Fruit fly (Drosophila melanogaster): ENCODE results near the gene IM33.
A peak's percentile ranks its signal among the peaks of the same experiment; 100 is the strongest.

The IM33 gene

DNA sequence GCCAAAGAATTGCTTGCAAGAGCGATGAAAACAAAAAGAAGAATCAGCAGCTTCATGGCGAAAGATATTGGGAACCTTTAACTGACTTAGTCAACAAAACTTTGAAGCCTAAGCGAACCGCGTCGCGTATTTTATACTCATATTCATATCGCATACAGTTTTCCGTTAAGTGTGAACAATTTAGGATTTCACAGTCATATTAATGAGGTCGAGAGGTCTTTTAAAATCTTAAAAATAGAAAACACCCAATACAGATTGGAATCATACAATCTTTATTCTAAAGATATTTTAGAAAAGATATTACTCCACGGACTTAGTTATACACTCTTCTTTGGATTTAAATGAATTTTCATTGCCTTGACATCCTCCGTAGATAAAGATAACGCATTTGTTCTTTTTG lies 2.7 kb downstream of the IM33 start, which contains the start of gene Acp24A4:
Gene Acp24A4, minus strand, starts transcription at position 101 of the 400 bp plus-strand sequence.
- no peak for TF ChIP-seq dl (GFP tag; optimal IDR thresholded peaks at IDR 0.05; ENCODE audit: insufficient read depth in 1 of 2, partially characterized antibody in 2 of 2)
- no peak for TF ChIP-seq tai (GFP tag; optimal IDR thresholded peaks at IDR 0.05)
- no peak for TF ChIP-seq HLH106 (tag; optimal IDR thresholded peaks at IDR 0.05)
- no peak for TF ChIP-seq Dif (GFP tag; optimal IDR thresholded peaks at IDR 0.05; ENCODE audit: partially characterized antibody)
- no peak for TF ChIP-seq CG32264 (GFP tag; optimal IDR thresholded peaks at IDR 0.05)
- TF ChIP-seq OdsH (GFP tag; optimal IDR thresholded peaks at IDR 0.05): no peak
- TF ChIP-seq Sp1 (GFP tag; optimal IDR thresholded peaks at IDR 0.05): no peak
- no peak for TF ChIP-seq Hr83 (GFP tag; optimal IDR thresholded peaks at IDR 0.05; ENCODE audit: poor library complexity, severe bottlenecking)
- TF ChIP-seq usp (GFP tag; optimal IDR thresholded peaks at IDR 0.05): no peak
- TF ChIP-seq GATAd (GFP tag; optimal IDR thresholded peaks at IDR 0.05): no peak
- no peak for TF ChIP-seq jim (GFP tag; optimal IDR thresholded peaks at IDR 0.05)
- no peak for TF ChIP-seq Hnf4 (GFP tag; optimal IDR thresholded peaks at IDR 0.05)
- TF ChIP-seq Myc (optimal IDR thresholded peaks at IDR 0.05): no peak
- no peak for TF ChIP-seq sage (GFP tag; optimal IDR thresholded peaks at IDR 0.05)
- TF ChIP-seq ey (GFP tag; optimal IDR thresholded peaks at IDR 0.05): no peak
- no peak for TF ChIP-seq foxo (GFP tag; optimal IDR thresholded peaks at IDR 0.05)
- no peak for TF ChIP-seq dsf (GFP tag; optimal IDR thresholded peaks at IDR 0.05; ENCODE audit: borderline replicate concordance)
- no peak for TF ChIP-seq rgr (GFP tag; optimal IDR thresholded peaks at IDR 0.05)
- TF ChIP-seq Vsx2 (GFP tag; optimal IDR thresholded peaks at IDR 0.05; ENCODE audit: partially characterized antibody): no peak
- no peak for TF ChIP-seq br (GFP tag; optimal IDR thresholded peaks at IDR 0.05)

DNA sequence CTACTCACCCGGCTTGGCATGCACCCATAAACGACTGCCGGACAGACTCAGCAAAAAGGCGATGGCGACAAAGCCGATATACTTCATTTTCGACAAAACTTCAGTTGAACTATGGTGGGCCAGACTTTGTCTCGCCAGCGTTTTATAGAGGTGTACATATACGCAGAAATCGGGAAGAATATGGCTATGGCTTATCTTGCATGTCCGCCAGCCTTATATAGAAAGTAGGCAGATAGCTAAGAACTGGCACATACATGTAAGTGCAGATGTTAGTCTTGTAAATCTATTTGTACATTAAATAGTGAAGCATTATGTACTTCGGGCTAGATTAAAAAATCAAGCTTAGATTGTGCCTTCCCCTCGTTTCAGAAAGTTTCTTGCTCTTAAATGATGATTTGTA lies 3.4 kb downstream of the IM33 start, which contains the start of gene CG3513:
Gene CG3513, minus strand, starts transcription at position 101 of the 400 bp plus-strand sequence.
- no peak for TF ChIP-seq Hr78 (GFP tag; optimal IDR thresholded peaks at IDR 0.05)
- TF ChIP-seq rgr (GFP tag; optimal IDR thresholded peaks at IDR 0.05): no peak
- no peak for TF ChIP-seq usp (GFP tag; optimal IDR thresholded peaks at IDR 0.05)
- no peak for TF ChIP-seq foxo (GFP tag; optimal IDR thresholded peaks at IDR 0.05)

DNA sequence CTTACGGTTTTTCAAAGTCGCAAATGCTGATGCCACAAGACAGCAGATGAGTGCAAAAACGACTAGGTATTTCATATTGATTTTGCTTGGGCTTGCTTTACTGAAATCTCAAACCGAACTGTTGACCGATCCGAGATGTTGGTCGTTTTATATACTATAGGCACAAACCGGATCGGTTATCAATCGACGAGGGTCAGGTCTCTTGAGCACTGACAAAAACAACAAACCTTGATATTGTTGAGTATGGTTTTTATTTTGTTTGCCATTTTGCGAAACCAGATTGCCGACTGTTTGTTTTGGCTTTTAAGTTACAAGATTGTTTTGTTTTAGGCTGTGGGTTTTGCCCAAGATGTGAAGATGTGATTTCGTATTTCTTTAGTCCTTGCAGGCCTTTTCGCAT lies 4.0 kb downstream of the IM33 start, which contains the start of gene CG16704:
Gene CG16704, minus strand, starts transcription at position 122 of the 400 bp plus-strand sequence.
- no peak for TF ChIP-seq OdsH (GFP tag; optimal IDR thresholded peaks at IDR 0.05)
- TF ChIP-seq Rel (GFP tag; optimal IDR thresholded peaks at IDR 0.05): no peak
- peak; percentile 23 for TF ChIP-seq Rel (tag; optimal IDR thresholded peaks at IDR 0.05)

DNA sequence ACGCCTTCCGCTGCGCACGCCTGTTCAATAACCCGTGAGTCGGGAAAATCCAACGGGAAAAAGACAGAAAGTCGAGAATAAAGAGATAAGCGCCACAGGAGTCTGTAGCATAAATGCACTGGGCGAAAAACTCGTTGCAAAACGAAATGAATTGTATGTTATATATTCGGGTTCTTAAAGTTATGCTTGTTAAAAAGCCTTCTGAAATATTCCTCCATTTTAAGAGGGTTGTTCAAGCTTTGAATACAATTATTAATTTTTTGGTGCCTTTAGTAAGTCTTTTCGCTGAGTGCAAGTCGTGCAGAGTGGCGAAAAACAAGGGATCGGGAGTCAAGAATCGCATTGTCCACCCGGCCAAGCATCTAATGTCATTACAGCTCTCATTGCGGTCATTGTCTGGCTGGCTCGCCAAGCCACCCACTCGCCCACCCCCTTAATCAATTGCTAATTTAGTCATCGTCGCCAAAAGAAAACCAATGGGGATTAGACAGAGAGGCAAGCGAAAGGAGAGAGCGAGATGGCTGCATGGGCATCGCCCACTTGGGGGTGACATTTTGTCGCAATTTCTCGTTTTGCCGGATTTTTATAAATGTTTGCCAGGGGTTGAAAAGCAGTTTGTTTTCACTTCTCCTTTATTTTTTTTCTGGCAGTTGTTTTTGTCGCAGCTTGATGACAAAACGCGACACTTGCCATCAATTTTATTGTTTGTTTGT lies 11.2 kb downstream of the IM33 start:
- TF ChIP-seq fru (GFP tag; optimal IDR thresholded peaks at IDR 0.05) (no peak), dl (GFP tag; optimal IDR thresholded peaks at IDR 0.05; ENCODE audit: insufficient read depth in 1 of 2, partially characterized antibody in 2 of 2) (no peak), Rel (GFP tag; optimal IDR thresholded peaks at IDR 0.05) (no peak), Rel (tag; optimal IDR thresholded peaks at IDR 0.05) (no peak), OdsH (GFP tag; optimal IDR thresholded peaks at IDR 0.05) (no peak), Sp1 (GFP tag; optimal IDR thresholded peaks at IDR 0.05) (no peak), CrebA (GFP tag; optimal IDR thresholded peaks at IDR 0.05; ENCODE audit: borderline replicate concordance) (no peak), Jra (GFP tag; optimal IDR thresholded peaks at IDR 0.05) (no peak), Myc (optimal IDR thresholded peaks at IDR 0.05) (no peak)

DNA sequence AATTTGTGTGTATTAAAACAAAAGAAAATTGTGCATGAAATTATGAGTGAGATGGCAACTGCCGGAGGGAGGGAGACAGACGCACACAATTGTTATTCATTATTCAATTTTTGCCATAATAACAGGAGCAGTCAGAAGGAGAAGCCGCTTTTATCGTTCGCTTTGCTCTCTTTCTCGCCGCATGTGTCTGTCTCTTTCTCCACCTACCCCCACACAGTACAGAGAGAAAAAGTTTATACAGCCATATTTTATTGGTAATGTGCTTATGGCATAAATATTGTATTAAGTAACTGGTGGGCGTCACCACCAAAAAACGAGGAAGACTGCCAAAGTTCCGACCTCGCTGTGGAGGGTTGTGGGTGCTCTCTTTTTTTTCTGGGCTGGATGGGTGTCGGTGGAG lies 14.0 kb downstream of the IM33 start:
- no peak for TF ChIP-seq N (GFP tag; optimal IDR thresholded peaks at IDR 0.05)
- no peak for TF ChIP-seq woc (GFP tag; optimal IDR thresholded peaks at IDR 0.05)
- no peak for TF ChIP-seq CrebA (GFP tag; optimal IDR thresholded peaks at IDR 0.05; ENCODE audit: borderline replicate concordance)
- TF ChIP-seq OdsH (GFP tag; optimal IDR thresholded peaks at IDR 0.05): no peak
- TF ChIP-seq ey (GFP tag; optimal IDR thresholded peaks at IDR 0.05): no peak

dm6 chr2L:3681338-3681737 lies 15.1 kb downstream of the IM33 start:
- TF ChIP-seq Myc (optimal IDR thresholded peaks at IDR 0.05): no peak
- no peak for TF ChIP-seq OdsH (GFP tag; optimal IDR thresholded peaks at IDR 0.05)
- no peak for TF ChIP-seq Vsx2 (GFP tag; optimal IDR thresholded peaks at IDR 0.05; ENCODE audit: partially characterized antibody)
- no peak for TF ChIP-seq sage (GFP tag; optimal IDR thresholded peaks at IDR 0.05)
- TF ChIP-seq Abd-B (GFP tag; optimal IDR thresholded peaks at IDR 0.05): no peak
- no peak for TF ChIP-seq br (GFP tag; optimal IDR thresholded peaks at IDR 0.05)
- no peak for TF ChIP-seq foxo (GFP tag; optimal IDR thresholded peaks at IDR 0.05)
- no peak for TF ChIP-seq Hr78 (GFP tag; optimal IDR thresholded peaks at IDR 0.05)
- no peak for TF ChIP-seq dl (GFP tag; optimal IDR thresholded peaks at IDR 0.05; ENCODE audit: insufficient read depth in 1 of 2, partially characterized antibody in 2 of 2)
- no peak for TF ChIP-seq psq (GFP tag; optimal IDR thresholded peaks at IDR 0.05)
- no peak for TF ChIP-seq ey (GFP tag; optimal IDR thresholded peaks at IDR 0.05)

All from whole organism, wandering third instar larva.